Fruit fly (Drosophila melanogaster) whole organism, embryonic: ENCODE measurements around the gene HisCl1.

Source experiments
- Bdp1 ChIP-seq: fragments of 200-800 bp; sonication (Bioruptor generic); optimal IDR thresholded peaks from 3 replicates; lab custom pipeline; 2016; ENCODE audit warnings: missing biosample characterization, missing genetic modification characterization
- Bgb ChIP-seq: fragments of 200-800 bp; sonication (Bioruptor generic); IDR thresholded peaks from 2 replicates; pipeline ENCODE4 v1.3.6; 2022; ENCODE audit warnings: missing biosample characterization, missing genetic modification characterization; ENCODE audit not compliant: partially characterized antibody
- Blimp-1 ChIP-seq: fragments of 200-800 bp; sonication (Bioruptor generic); optimal IDR thresholded peaks from 3 replicates; lab custom pipeline; 2018; ENCODE audit warnings: missing biosample characterization, missing genetic modification characterization, mild to moderate bottlenecking, moderate library complexity, missing genetic modification reagents
- C15 ChIP-seq: fragments of 200-800 bp; sonication (Bioruptor generic); IDR thresholded peaks from 3 replicates; pipeline ENCODE4 v1.3.6; 2022; ENCODE audit warnings: missing biosample characterization, missing genetic modification characterization
- CG10274 ChIP-seq: fragments of 200-800 bp; sonication (Bioruptor generic); optimal IDR thresholded peaks from 3 replicates; lab custom pipeline; 2017; ENCODE audit warnings: missing biosample characterization, mild to moderate bottlenecking, missing genetic modification characterization
- CG12659 ChIP-seq: fragments of 200-800 bp; sonication (Bioruptor generic); optimal IDR thresholded peaks from 3 replicates; lab custom pipeline; 2017; ENCODE audit warnings: mild to moderate bottlenecking, missing biosample characterization, missing genetic modification reagents, missing genetic modification characterization
- CG14441 ChIP-seq: fragments of 200-800 bp; sonication (Bioruptor generic); IDR thresholded peaks from 2 replicates; pipeline ENCODE4 v1.3.6; 2022; ENCODE audit warnings: missing biosample characterization, missing genetic modification characterization
- CG15514 ChIP-seq: fragments of 200-800 bp; sonication (Bioruptor generic); optimal IDR thresholded peaks from 3 replicates; lab custom pipeline; 2017; ENCODE audit warnings: missing biosample characterization, missing genetic modification characterization, mild to moderate bottlenecking, moderate library complexity, missing genetic modification reagents
- CG15601 ChIP-seq: fragments of 200-800 bp; sonication (Bioruptor generic); optimal IDR thresholded peaks from 3 replicates; lab custom pipeline; 2019; ENCODE audit warnings: missing biosample characterization, mild to moderate bottlenecking, missing genetic modification characterization, moderate library complexity
- CG17186 ChIP-seq: fragments of 200-800 bp; sonication (Bioruptor generic); optimal IDR thresholded peaks from 3 replicates; lab custom pipeline; 2017; ENCODE audit warnings: missing biosample characterization, missing genetic modification reagents, missing genetic modification characterization
- CG17829 ChIP-seq: fragments of 200-800 bp; optimal IDR thresholded peaks from 2 replicates; lab custom pipeline; 2019; ENCODE audit warnings: missing biosample characterization, mild to moderate bottlenecking, missing genetic modification characterization, moderate library complexity
- CG3065 ChIP-seq: fragments of 200-800 bp; sonication (Bioruptor generic); optimal IDR thresholded peaks from 2 replicates; lab custom pipeline; 2016; ENCODE audit warnings: missing biosample characterization, missing genetic modification characterization
- CG7963 ChIP-seq: fragments of 200-800 bp; sonication (Bioruptor generic); IDR thresholded peaks from 3 replicates; pipeline ENCODE4 v1.3.6; 2022; ENCODE audit warnings: missing biosample characterization, missing genetic modification characterization; ENCODE audit not compliant: partially characterized antibody
- CG8924 ChIP-seq: fragments of 200-800 bp; optimal IDR thresholded peaks from 3 replicates; lab custom pipeline; 2019; ENCODE audit warnings: missing biosample characterization, mild to moderate bottlenecking, missing genetic modification characterization, moderate library complexity
- CG9932 ChIP-seq: fragments of 200-800 bp; sonication (Bioruptor generic); IDR thresholded peaks from 2 replicates; pipeline ENCODE4 v1.3.6; 2022; ENCODE audit warnings: missing biosample characterization, missing genetic modification characterization
- Dp ChIP-seq: fragments of 200-800 bp; sonication (Bioruptor generic); optimal IDR thresholded peaks from 2 replicates; lab custom pipeline; 2018; ENCODE audit warnings: missing biosample characterization, mild to moderate bottlenecking, missing genetic modification characterization, moderate library complexity
- E2f2 ChIP-seq: fragments of 200-800 bp; sonication (Bioruptor generic); IDR thresholded peaks from 2 replicates; pipeline ENCODE4 v1.3.6; 2022; ENCODE audit warnings: missing biosample characterization, missing genetic modification characterization
- Ets65A ChIP-seq: fragments of 200-800 bp; sonication (Bioruptor generic); peaks from one replicate; lab custom pipeline; 2016; ENCODE audit warnings: missing biosample characterization, missing genetic modification characterization
- Ets97D ChIP-seq: fragments of 200-800 bp; sonication (Bioruptor generic); optimal IDR thresholded peaks from 3 replicates; lab custom pipeline; 2016; ENCODE audit warnings: missing biosample characterization, missing genetic modification characterization
- Fer1 ChIP-seq: fragments of 200-800 bp; sonication (Bioruptor generic); optimal IDR thresholded peaks from 2 replicates; lab custom pipeline; 2017; ENCODE audit warnings: missing biosample characterization, mild to moderate bottlenecking, missing genetic modification characterization
- HmgZ ChIP-seq: fragments of 200-800 bp; sonication (Bioruptor generic); optimal IDR thresholded peaks from 2 replicates; lab custom pipeline; 2018; ENCODE audit warnings: missing biosample characterization, mild to moderate bottlenecking, missing genetic modification characterization
- MESR4 ChIP-seq: fragments of 200-800 bp; sonication (Bioruptor generic); optimal IDR thresholded peaks from 2 replicates; lab custom pipeline; 2018; ENCODE audit warnings: missing biosample characterization, mild to moderate bottlenecking, missing genetic modification characterization, moderate library complexity
- Myb ChIP-seq: fragments of 200-800 bp; sonication (Bioruptor generic); optimal IDR thresholded peaks from 2 replicates; lab custom pipeline; 2016; ENCODE audit warnings: missing biosample characterization, missing genetic modification characterization
- Rx ChIP-seq: fragments of 200-800 bp; sonication (Bioruptor generic); IDR thresholded peaks from 2 replicates; pipeline ENCODE4 v1.3.6; 2022; ENCODE audit warnings: missing biosample characterization, missing genetic modification characterization
- Six4 ChIP-seq: fragments of 200-800 bp; sonication (Bioruptor generic); optimal IDR thresholded peaks from 2 replicates; lab custom pipeline; 2016; ENCODE audit warnings: missing biosample characterization, missing genetic modification characterization
- YL-1 ChIP-seq: fragments of 200-800 bp; sonication (Bioruptor generic); optimal IDR thresholded peaks from 3 replicates; lab custom pipeline; 2017; ENCODE audit warnings: missing biosample characterization, mild to moderate bottlenecking, missing genetic modification characterization
- aop ChIP-seq: fragments of 200-800 bp; sonication (Bioruptor generic); IDR thresholded peaks from 2 replicates; pipeline ENCODE4 v1.3.6; 2022; ENCODE audit warnings: missing biosample characterization, missing genetic modification characterization
- ash1 ChIP-seq: fragments of 200-800 bp; sonication (Bioruptor generic); optimal IDR thresholded peaks from 2 replicates; lab custom pipeline; 2018; ENCODE audit warnings: missing biosample characterization, mild to moderate bottlenecking, missing genetic modification characterization
- ato ChIP-seq: fragments of 200-800 bp; sonication (Bioruptor generic); IDR thresholded peaks from 2 replicates; pipeline ENCODE4 v1.3.6; 2022; ENCODE audit warnings: missing biosample characterization, missing genetic modification characterization; ENCODE audit not compliant: partially characterized antibody
- bowl ChIP-seq: fragments of 200-800 bp; sonication (Bioruptor generic); IDR thresholded peaks from 2 replicates; pipeline ENCODE4 v1.3.6; 2022; ENCODE audit warnings: missing biosample characterization, missing genetic modification characterization
- chinmo ChIP-seq: fragments of 200-800 bp; sonication (Bioruptor generic); IDR thresholded peaks from 4 replicates; pipeline ENCODE4 v1.3.6; 2022; ENCODE audit warnings: missing biosample characterization, missing genetic modification characterization; ENCODE audit not compliant: partially characterized antibody
- chm ChIP-seq: fragments of 200-800 bp; sonication (Bioruptor generic); IDR thresholded peaks from 2 replicates; pipeline ENCODE4 v1.3.6; 2022; ENCODE audit warnings: missing biosample characterization, missing genetic modification characterization
- crp ChIP-seq, 2 experiments: fragments of 200-800 bp; sonication (Bioruptor generic); optimal IDR thresholded peaks; 2 replicates in 1 of 2; 3 replicates in 1 of 2; lab custom pipeline; 2017; ENCODE audit warnings: missing biosample characterization in 2 of 2, missing genetic modification characterization in 2 of 2, mild to moderate bottlenecking in 1 of 2, moderate library complexity in 1 of 2
- danr ChIP-seq: fragments of 200-800 bp; sonication (Bioruptor generic); IDR thresholded peaks from 2 replicates; pipeline ENCODE4 v1.3.6; 2022; ENCODE audit warnings: missing biosample characterization, missing genetic modification characterization
- dpn ChIP-seq, 2 experiments: fragments of 200-800 bp; sonication (Bioruptor generic); optimal IDR thresholded peaks; 3 replicates each; lab custom pipeline; 2016; ENCODE audit warnings: missing biosample characterization in 2 of 2, missing genetic modification characterization in 2 of 2
- fd96Cb ChIP-seq: fragments of 200-800 bp; sonication (Bioruptor generic); optimal IDR thresholded peaks from 2 replicates; lab custom pipeline; 2018; ENCODE audit warnings: missing biosample characterization, mild to moderate bottlenecking, missing genetic modification characterization, moderate library complexity
- klu ChIP-seq: fragments of 200-800 bp; sonication (Bioruptor generic); IDR thresholded peaks from 2 replicates; pipeline ENCODE4 v1.3.6; 2022; ENCODE audit warnings: missing biosample characterization, missing genetic modification characterization
- lbe ChIP-seq: fragments of 200-800 bp; sonication (Bioruptor generic); optimal IDR thresholded peaks from 2 replicates; lab custom pipeline; 2016; ENCODE audit warnings: missing biosample characterization, mild to moderate bottlenecking, missing genetic modification characterization
- lilli ChIP-seq: fragments of 200-800 bp; sonication (Bioruptor generic); optimal IDR thresholded peaks from 3 replicates; lab custom pipeline; 2016; ENCODE audit warnings: missing biosample characterization, missing genetic modification characterization
- mld ChIP-seq: fragments of 200-800 bp; sonication (Bioruptor generic); IDR thresholded peaks from 3 replicates; pipeline ENCODE4 v1.3.6; 2022; ENCODE audit warnings: missing biosample characterization, missing genetic modification characterization; ENCODE audit not compliant: partially characterized antibody
- nau ChIP-seq: fragments of 200-800 bp; sonication (Bioruptor generic); optimal IDR thresholded peaks from 3 replicates; lab custom pipeline; 2017; ENCODE audit warnings: missing biosample characterization, mild to moderate bottlenecking, missing genetic modification characterization, missing genetic modification reagents
- nmo ChIP-seq: fragments of 200-800 bp; sonication (Bioruptor generic); optimal IDR thresholded peaks from 2 replicates; lab custom pipeline; 2018; ENCODE audit warnings: missing biosample characterization, mild to moderate bottlenecking, missing genetic modification characterization, moderate library complexity
- odd ChIP-seq: fragments of 200-800 bp; sonication (Bioruptor generic); optimal IDR thresholded peaks from 2 replicates; lab custom pipeline; 2017; ENCODE audit warnings: missing biosample characterization, mild to moderate bottlenecking, missing genetic modification characterization
- phol ChIP-seq: fragments of 200-800 bp; sonication (Bioruptor generic); optimal IDR thresholded peaks from 3 replicates; lab custom pipeline; 2018; ENCODE audit warnings: missing biosample characterization, mild to moderate bottlenecking, missing genetic modification characterization, moderate library complexity
- run ChIP-seq: fragments of 200-800 bp; sonication (Bioruptor generic); optimal IDR thresholded peaks from 3 replicates; lab custom pipeline; 2018; ENCODE audit warnings: missing biosample characterization, mild to moderate bottlenecking, missing genetic modification characterization
- scrt ChIP-seq: fragments of 200-800 bp; sonication (Bioruptor generic); optimal IDR thresholded peaks from 2 replicates; lab custom pipeline; 2018; ENCODE audit warnings: missing biosample characterization, mild to moderate bottlenecking, missing genetic modification characterization, moderate library complexity
- sug ChIP-seq: fragments of 200-800 bp; optimal IDR thresholded peaks from 2 replicates; lab custom pipeline; 2019; ENCODE audit warnings: missing biosample characterization, mild to moderate bottlenecking, missing genetic modification characterization, moderate library complexity
- tna ChIP-seq: fragments of 200-800 bp; sonication (Bioruptor generic); IDR thresholded peaks from 2 replicates; pipeline ENCODE4 v1.3.6; 2022; ENCODE audit warnings: missing biosample characterization, missing genetic modification characterization; ENCODE audit not compliant: partially characterized antibody
- trem ChIP-seq: fragments of 200-800 bp; optimal IDR thresholded peaks from 3 replicates; lab custom pipeline; 2019; ENCODE audit warnings: missing biosample characterization, mild to moderate bottlenecking, missing genetic modification characterization, moderate library complexity
- wdn ChIP-seq: fragments of 200-800 bp; sonication (Bioruptor generic); IDR thresholded peaks from 2 replicates; pipeline ENCODE4 v1.3.6; 2022; ENCODE audit warnings: missing biosample characterization, missing genetic modification characterization

HisCl1 gene

dm6 chr3R:11822266-11822665 is 35.3 kb downstream of the HisCl1 start, which contains the start of gene Kyat (continued):
- TF ChIP-seq CG10274 (GFP tag; lab: Kevin White, UChicago) (peak; percentile 54), nmo (GFP tag; lab: Kevin White, UChicago) (peak; percentile 33), fd96Cb (tag; lab: Kevin White, UChicago) (no peak), nau (GFP tag; lab: Kevin White, UChicago) (no peak), Ets97D (peak; percentile 64), dpn (GFP tag; optimal IDR thresholded peaks at IDR 0.05; lab: Kevin White, UChicago) (peak; percentile 2 to 17), Six4 (no peak), CG15514 (peak; percentile 35), CG8924 (tag; lab: Kevin White, UChicago) (peak; percentile 18), Bgb (GFP tag; lab: Robert Waterston, UW) (peak; percentile 99), lbe (GFP tag; lab: Kevin White, UChicago) (peak; percentile 7), ato (GFP tag; lab: Robert Waterston, UW) (peak; percentile 95), chm (GFP tag; lab: Robert Waterston, UW) (no peak), Ets65A (GFP tag; lab: Kevin White, UChicago) (no peak), Fer1 (GFP tag; lab: Kevin White, UChicago) (peak; percentile 22), crp (GFP tag; optimal IDR thresholded peaks at IDR 0.05; lab: Kevin White, UChicago) (peak in 1 of 2 experiments; percentile 55), YL-1 (GFP tag; lab: Kevin White, UChicago) (peak; percentile 69), lilli (peak; percentile 28), sug (tag; lab: Kevin White, UChicago) (peak; percentile 29), CG3065 (no peak), CG12659 (GFP tag; lab: Kevin White, UChicago) (peak; percentile 59), Bdp1 (GFP tag; lab: Kevin White, UChicago) (no peak), CG7963 (peak; percentile 97), klu (no peak), mld (GFP tag; lab: Robert Waterston, UW) (peak; percentile 94), CG17829 (peak; percentile 43), scrt (GFP tag; lab: Kevin White, UChicago) (no peak), Dp (peak; percentile 96), ash1 (GFP tag; lab: Kevin White, UChicago) (no peak), Rx (GFP tag; lab: Robert Waterston, UW) (no peak), bowl (GFP tag; lab: Robert Waterston, UW) (no peak), wdn (GFP tag; lab: Robert Waterston, UW) (no peak), tna (peak; percentile 96), CG17186 (GFP tag; lab: Kevin White, UChicago) (peak; percentile 4), odd (no peak), phol (tag; lab: Kevin White, UChicago) (peak; percentile 30), aop (GFP tag; lab: Robert Waterston, UW) (no peak), E2f2 (GFP tag; lab: Robert Waterston, UW) (peak; percentile 95), danr (GFP tag; lab: Robert Waterston, UW) (no peak), Myb (GFP tag; lab: Kevin White, UChicago) (peak; percentile 62), HmgZ (tag; lab: Kevin White, UChicago) (peak; percentile 69), CG14441 (GFP tag; lab: Robert Waterston, UW) (no peak), trem (peak; percentile 64), CG9932 (peak; percentile 55), Blimp-1 (no peak), MESR4 (GFP tag; lab: Kevin White, UChicago) (peak; percentile 27), run (tag; lab: Kevin White, UChicago) (no peak), chinmo (peak; percentile 98), C15 (GFP tag; lab: Robert Waterston, UW) (no peak), CG15601 (tag; lab: Kevin White, UChicago) (peak; percentile 38)
